Fruit fly (Drosophila melanogaster) whole organism, embryonic: ENCODE results near the gene Tre1.
A peak's percentile ranks its signal among the peaks of the same experiment; 100 is the strongest.

Experiments used
- Atf-2 ChIP-seq: fragments of 200-800 bp; sonication (Bioruptor generic); optimal IDR thresholded peaks from 2 replicates; lab custom pipeline; 2016; ENCODE audit warnings: missing biosample characterization, missing genetic modification characterization
- Awh ChIP-seq: fragments of 200-800 bp; sonication (Bioruptor generic); IDR thresholded peaks from 2 replicates; pipeline ENCODE4, ENCODE4 v1.3.6; 2022; ENCODE audit warnings: missing biosample characterization, missing genetic modification characterization
- CG10209 ChIP-seq: fragments of 200-800 bp; sonication (Bioruptor generic); optimal IDR thresholded peaks from 3 replicates; lab custom pipeline; 2017; ENCODE audit warnings: missing biosample characterization, mild to moderate bottlenecking, missing genetic modification characterization, missing genetic modification reagents
- CG10366 ChIP-seq: fragments of 200-800 bp; sonication (Bioruptor generic); IDR thresholded peaks from 2 replicates; pipeline ENCODE4 v1.3.6; 2022; ENCODE audit warnings: missing biosample characterization, missing genetic modification characterization
- CG10979 ChIP-seq: fragments of 200-800 bp; sonication (Bioruptor generic); optimal IDR thresholded peaks from 2 replicates; lab custom pipeline; 2018; ENCODE audit warnings: missing biosample characterization, mild to moderate bottlenecking, missing genetic modification characterization, moderate library complexity
- CG12299 ChIP-seq: fragments of 200-800 bp; sonication (Bioruptor generic); optimal IDR thresholded peaks from 2 replicates; lab custom pipeline; 2018; ENCODE audit warnings: missing biosample characterization, mild to moderate bottlenecking, missing genetic modification characterization
- CG1233 ChIP-seq: fragments of 200-800 bp; sonication (Bioruptor generic); optimal IDR thresholded peaks from 4 replicates; lab custom pipeline; 2018; ENCODE audit warnings: missing biosample characterization, mild to moderate bottlenecking, missing genetic modification characterization
- CG32767 ChIP-seq: fragments of 200-800 bp; sonication (Bioruptor generic); IDR thresholded peaks from 2 replicates; pipeline ENCODE4 v1.3.6; 2022; ENCODE audit warnings: missing biosample characterization, missing genetic modification characterization
- CG4282 ChIP-seq: fragments of 200-800 bp; sonication (Bioruptor generic); optimal IDR thresholded peaks from 2 replicates; lab custom pipeline; 2016; ENCODE audit warnings: missing biosample characterization, missing genetic modification characterization
- CG8388 ChIP-seq: fragments of 200-800 bp; sonication (Bioruptor generic); optimal IDR thresholded peaks from 2 replicates; lab custom pipeline; 2019; ENCODE audit warnings: missing biosample characterization, mild to moderate bottlenecking, missing genetic modification characterization, moderate library complexity
- CG8765 ChIP-seq: fragments of 200-800 bp; sonication (Bioruptor generic); IDR thresholded peaks from 2 replicates; pipeline ENCODE4 v1.3.6; 2022; ENCODE audit warnings: missing biosample characterization, missing genetic modification characterization
- CG9215 ChIP-seq: fragments of 200-800 bp; sonication (Bioruptor generic); IDR thresholded peaks from 2 replicates; pipeline ENCODE4 v1.3.6; 2022; ENCODE audit warnings: missing biosample characterization, missing genetic modification characterization
- CG9437 ChIP-seq: fragments of 200-800 bp; sonication (Bioruptor generic); optimal IDR thresholded peaks from 2 replicates; lab custom pipeline; 2018; ENCODE audit warnings: missing biosample characterization, mild to moderate bottlenecking, missing genetic modification characterization
- CG9817 ChIP-seq: fragments of 200-800 bp; sonication (Bioruptor generic); optimal IDR thresholded peaks from 2 replicates; lab custom pipeline; 2018; ENCODE audit warnings: missing biosample characterization, mild to moderate bottlenecking, missing genetic modification characterization, moderate library complexity
- CoRest ChIP-seq: fragments of 200-800 bp; sonication (Bioruptor generic); optimal IDR thresholded peaks from 3 replicates; lab custom pipeline; 2018; ENCODE audit warnings: missing biosample characterization, mild to moderate bottlenecking, missing genetic modification characterization, moderate library complexity
- D19A ChIP-seq: fragments of 200-800 bp; optimal IDR thresholded peaks from 3 replicates; lab custom pipeline; 2019; ENCODE audit warnings: missing biosample characterization, mild to moderate bottlenecking, missing genetic modification characterization, moderate library complexity
- E2f1 ChIP-seq: fragments of 200-800 bp; sonication (Bioruptor generic); IDR thresholded peaks from 2 replicates; pipeline ENCODE4 v1.3.6; 2022; ENCODE audit warnings: missing biosample characterization, missing genetic modification characterization
- HmgD ChIP-seq: fragments of 200-800 bp; sonication (Bioruptor generic); optimal IDR thresholded peaks from 3 replicates; lab custom pipeline; 2016; ENCODE audit warnings: missing biosample characterization, missing genetic modification characterization
- Hr39 ChIP-seq: fragments of >200 bp; optimal IDR thresholded peaks from 2 replicates; lab custom pipeline; 2017
- Kr ChIP-seq: fragments of 200-800 bp; sonication (Bioruptor generic); optimal IDR thresholded peaks from 2 replicates; lab custom pipeline; 2017; ENCODE audit warnings: missing biosample characterization, mild to moderate bottlenecking, missing genetic modification characterization
- Lpt ChIP-seq: fragments of >200 bp; optimal IDR thresholded peaks from 2 replicates; lab custom pipeline; 2018; ENCODE audit warnings: missing biosample characterization, missing genetic modification characterization
- MESR4 ChIP-seq: fragments of 200-800 bp; sonication (Bioruptor generic); optimal IDR thresholded peaks from 2 replicates; lab custom pipeline; 2018; ENCODE audit warnings: missing biosample characterization, mild to moderate bottlenecking, missing genetic modification characterization, moderate library complexity
- Mrtf ChIP-seq: fragments of 200-800 bp; sonication (Bioruptor generic); IDR thresholded peaks from 3 replicates; pipeline ENCODE4 v1.3.6; 2022; ENCODE audit warnings: missing biosample characterization, missing genetic modification characterization
- Myb ChIP-seq: fragments of 200-800 bp; sonication (Bioruptor generic); optimal IDR thresholded peaks from 2 replicates; lab custom pipeline; 2016; ENCODE audit warnings: missing biosample characterization, missing genetic modification characterization
- Oaz ChIP-seq: fragments of 200-800 bp; sonication (Bioruptor generic); IDR thresholded peaks from 2 replicates; pipeline ENCODE4 v1.3.6; 2022; ENCODE audit warnings: missing biosample characterization, missing genetic modification characterization
- Ravus ChIP-seq: fragments of 200-800 bp; sonication (Bioruptor generic); IDR thresholded peaks from 2 replicates; pipeline ENCODE4 v1.3.6; 2022; ENCODE audit warnings: missing biosample characterization, missing genetic modification characterization
- Rfx ChIP-seq: fragments of 200-800 bp; sonication (Bioruptor generic); IDR thresholded peaks from 2 replicates; pipeline ENCODE4 v1.3.6; 2022; ENCODE audit warnings: missing biosample characterization, missing genetic modification characterization
- Spps ChIP-seq: fragments of 200-800 bp; sonication (Bioruptor generic); optimal IDR thresholded peaks from 2 replicates; lab custom pipeline; 2018; ENCODE audit warnings: missing biosample characterization, mild to moderate bottlenecking, missing genetic modification characterization
- al ChIP-seq: fragments of 200-800 bp; sonication (Bioruptor generic); IDR thresholded peaks from 2 replicates; pipeline ENCODE4 v1.3.6; 2022; ENCODE audit warnings: missing biosample characterization, missing genetic modification characterization
- crc ChIP-seq: fragments of 200-800 bp; sonication (Bioruptor generic); optimal IDR thresholded peaks from 2 replicates; lab custom pipeline; 2016; ENCODE audit warnings: missing biosample characterization, missing genetic modification characterization
- emc ChIP-seq: fragments of 200-800 bp; sonication (Bioruptor generic); optimal IDR thresholded peaks from 2 replicates; lab custom pipeline; 2016; ENCODE audit warnings: missing biosample characterization, missing genetic modification characterization
- ems ChIP-seq: fragments of 200-800 bp; sonication (Bioruptor generic); optimal IDR thresholded peaks from 3 replicates; lab custom pipeline; 2016; ENCODE audit warnings: missing biosample characterization, missing genetic modification characterization
- fd102C ChIP-seq: fragments of 200-800 bp; sonication (Bioruptor generic); optimal IDR thresholded peaks from 2 replicates; lab custom pipeline; 2018; ENCODE audit warnings: missing biosample characterization, mild to moderate bottlenecking, missing genetic modification characterization, moderate library complexity
- gro ChIP-seq: fragments of 200-800 bp; sonication (Bioruptor generic); optimal IDR thresholded peaks from 2 replicates; lab custom pipeline; 2016; ENCODE audit warnings: missing biosample characterization, missing genetic modification characterization
- ham ChIP-seq: fragments of 200-800 bp; sonication (Bioruptor generic); IDR thresholded peaks from 2 replicates; pipeline ENCODE4 v1.3.6; 2022; ENCODE audit warnings: missing biosample characterization, missing genetic modification characterization
- hth ChIP-seq: fragments of >200 bp; optimal IDR thresholded peaks from 2 replicates; lab custom pipeline; 2017; ENCODE audit warnings: inconsistent platforms
- ken ChIP-seq: fragments of 200-800 bp; sonication (Bioruptor generic); IDR thresholded peaks from 3 replicates; pipeline ENCODE4 v1.3.6; 2022; ENCODE audit warnings: missing biosample characterization, missing genetic modification characterization
- nerfin-2 ChIP-seq: fragments of 200-800 bp; sonication (Bioruptor generic); IDR thresholded peaks from 2 replicates; pipeline ENCODE4 v1.3.6; 2022; ENCODE audit warnings: missing biosample characterization, missing genetic modification characterization; ENCODE audit not compliant: partially characterized antibody
- pnt ChIP-seq: fragments of 200-800 bp; sonication (Bioruptor generic); optimal IDR thresholded peaks from 3 replicates; lab custom pipeline; 2016; ENCODE audit warnings: missing biosample characterization, missing genetic modification characterization
- pros ChIP-seq: fragments of 200-800 bp; sonication (Bioruptor generic); optimal IDR thresholded peaks from 3 replicates; lab custom pipeline; 2019; ENCODE audit warnings: missing biosample characterization, mild to moderate bottlenecking, missing genetic modification characterization, moderate library complexity
- pzg ChIP-seq: fragments of 200-800 bp; sonication (Bioruptor generic); optimal IDR thresholded peaks from 3 replicates; lab custom pipeline; 2018; ENCODE audit warnings: missing biosample characterization, mild to moderate bottlenecking, missing genetic modification characterization, moderate library complexity
- run ChIP-seq: fragments of 200-800 bp; sonication (Bioruptor generic); optimal IDR thresholded peaks from 3 replicates; lab custom pipeline; 2018; ENCODE audit warnings: missing biosample characterization, mild to moderate bottlenecking, missing genetic modification characterization
- sc ChIP-seq, 3 experiments: fragments of >200 bp in 2 of 3; fragments of 200-800 bp in 1 of 3; sonication (Bioruptor generic) in 1 of 3; optimal IDR thresholded peaks; 2 replicates in 2 of 3; 3 replicates in 1 of 3; lab custom pipeline; 2017; ENCODE audit warnings: mild to moderate bottlenecking in 1 of 3, missing biosample characterization in 1 of 3, missing genetic modification characterization in 1 of 3, missing genetic modification reagents in 1 of 3
- seq ChIP-seq: fragments of 200-800 bp; sonication (Bioruptor generic); IDR thresholded peaks from 2 replicates; pipeline ENCODE4 v1.3.6; 2022; ENCODE audit warnings: missing biosample characterization, missing genetic modification characterization
- slbo ChIP-seq: fragments of 200-800 bp; sonication (Bioruptor generic); IDR thresholded peaks from 2 replicates; pipeline ENCODE4 v1.3.6; 2022; ENCODE audit warnings: missing biosample characterization, missing genetic modification characterization
- slp2 ChIP-seq: fragments of 200-800 bp; sonication (Bioruptor generic); optimal IDR thresholded peaks from 2 replicates; lab custom pipeline; 2016; ENCODE audit warnings: missing biosample characterization, missing genetic modification characterization
- sna ChIP-seq: fragments of 200-800 bp; sonication (Bioruptor generic); IDR thresholded peaks from 2 replicates; pipeline ENCODE4 v1.3.6; 2022; ENCODE audit warnings: missing biosample characterization, missing genetic modification characterization; ENCODE audit not compliant: partially characterized antibody
- stwl ChIP-seq: fragments of 200-800 bp; sonication (Bioruptor generic); optimal IDR thresholded peaks from 3 replicates; lab custom pipeline; 2018; ENCODE audit warnings: missing biosample characterization, mild to moderate bottlenecking, missing genetic modification characterization, moderate library complexity
- vfl ChIP-seq: fragments of 200-800 bp; sonication (Bioruptor generic); optimal IDR thresholded peaks from 2 replicates; lab custom pipeline; 2016; ENCODE audit warnings: missing biosample characterization, missing genetic modification characterization
- vvl ChIP-seq: fragments of 200-800 bp; sonication (Bioruptor generic); IDR thresholded peaks from 2 replicates; pipeline ENCODE4 v1.3.6; 2022; ENCODE audit warnings: missing biosample characterization, missing genetic modification characterization
- zfh1 ChIP-seq: fragments of 200-800 bp; sonication (Bioruptor generic); IDR thresholded peaks from 3 replicates; pipeline ENCODE4 v1.3.6; 2022; ENCODE audit warnings: missing biosample characterization, missing genetic modification characterization
- zfh2 ChIP-seq: fragments of 200-800 bp; sonication (Bioruptor generic); optimal IDR thresholded peaks from 2 replicates; lab custom pipeline; 2016; ENCODE audit warnings: missing biosample characterization, missing genetic modification characterization

Tre1 gene

dm6 chrX:5724744-5725185, 45.0 kb upstream of the Tre1 start (continued):
- TF ChIP-seq sc (optimal IDR thresholded peaks at IDR 0.05; lab: Kevin White, UChicago) (no peak), sc (GFP tag; optimal IDR thresholded peaks at IDR 0.05; lab: Kevin White, UChicago) (peak; percentile 65), hth (lab: Kevin White, UChicago) (no peak), E2f1 (GFP tag; lab: Robert Waterston, UW) (0 out of 2 replicates have a peak, but pooled peaks have one; percentile 25), pros (GFP tag; lab: Kevin White, UChicago) (no peak), al (no peak), zfh2 (GFP tag; lab: Kevin White, UChicago) (peak; percentile 10), CoRest (tag; lab: Kevin White, UChicago) (peak; percentile 37), Lpt (GFP tag; lab: Kevin White, UChicago) (no peak), crc (GFP tag; lab: Kevin White, UChicago) (peak; percentile 17), ken (GFP tag; lab: Robert Waterston, UW) (peak; percentile 54; the same call in 1 of the 3 replicates), Rfx (GFP tag; lab: Robert Waterston, UW) (peak; percentile 45; the same call in 1 of the 2 replicates), CG8388 (GFP tag; lab: Kevin White, UChicago) (peak; percentile 20), D19A (tag; lab: Kevin White, UChicago) (peak; percentile 32), pzg (GFP tag; lab: Kevin White, UChicago) (no peak), run (no peak), vvl (GFP tag; lab: Robert Waterston, UW) (peak; percentile 55; the same call in 1 of the 2 replicates), MESR4 (GFP tag; lab: Kevin White, UChicago) (no peak), CG10366 (peak; percentile 40; the same call in 1 of the 2 replicates), CG9215 (no peak), CG10209 (GFP tag; lab: Kevin White, UChicago) (peak; percentile 43), stwl (tag; lab: Kevin White, UChicago) (no peak), CG12299 (tag; lab: Kevin White, UChicago) (no peak), vfl (GFP tag; lab: Kevin White, UChicago) (no peak), zfh1 (GFP tag; lab: Robert Waterston, UW) (peak; percentile 74), fd102C (GFP tag; lab: Kevin White, UChicago) (no peak), Oaz (GFP tag; lab: Robert Waterston, UW) (0 out of 2 replicates have a peak, but pooled peaks have one; percentile 19), Mrtf (GFP tag; lab: Robert Waterston, UW) (peak; percentile 44; the same call in 1 of the 3 replicates), Hr39 (no peak), gro (GFP tag; lab: Kevin White, UChicago) (no peak), CG9437 (GFP tag; lab: Kevin White, UChicago) (no peak), pnt (GFP tag; lab: Kevin White, UChicago) (peak; percentile 40), Ravus (GFP tag; lab: Robert Waterston, UW) (no peak), HmgD (GFP tag; lab: Kevin White, UChicago) (no peak), CG1233 (GFP tag; lab: Kevin White, UChicago) (peak; percentile 47), emc (GFP tag; lab: Kevin White, UChicago) (no peak), slbo (GFP tag; lab: Robert Waterston, UW) (peak; percentile 68), seq (GFP tag; lab: Robert Waterston, UW) (no peak; the same call in 1 of the 2 replicates), CG32767 (GFP tag; lab: Robert Waterston, UW) (no peak), CG10979 (peak; percentile 15), Kr (no peak), slp2 (GFP tag; lab: Kevin White, UChicago) (peak; percentile 8), sna (GFP tag; lab: Robert Waterston, UW) (no peak), Myb (GFP tag; lab: Kevin White, UChicago) (peak; percentile 4), Spps (tag; lab: Kevin White, UChicago) (peak; percentile 27), CG8765 (GFP tag; lab: Robert Waterston, UW) (peak; percentile 37; the same call in 1 of the 2 replicates), ham (no peak), Atf-2 (GFP tag; lab: Kevin White, UChicago) (peak; percentile 33), ems (no peak), CG9817 (no peak), nerfin-2 (GFP tag; lab: Robert Waterston, UW) (no peak), Awh (GFP tag; lab: Robert Waterston, UW) (0 out of 2 replicates have a peak, but pooled peaks have one; percentile 35), CG4282 (GFP tag; lab: Kevin White, UChicago) (no peak)
